Worm (Caenorhabditis elegans): ENCODE results near the gene F37C4.4.
A peak's percentile ranks its signal among the peaks of the same experiment; 100 is the strongest.

F37C4.4 gene

DNA sequence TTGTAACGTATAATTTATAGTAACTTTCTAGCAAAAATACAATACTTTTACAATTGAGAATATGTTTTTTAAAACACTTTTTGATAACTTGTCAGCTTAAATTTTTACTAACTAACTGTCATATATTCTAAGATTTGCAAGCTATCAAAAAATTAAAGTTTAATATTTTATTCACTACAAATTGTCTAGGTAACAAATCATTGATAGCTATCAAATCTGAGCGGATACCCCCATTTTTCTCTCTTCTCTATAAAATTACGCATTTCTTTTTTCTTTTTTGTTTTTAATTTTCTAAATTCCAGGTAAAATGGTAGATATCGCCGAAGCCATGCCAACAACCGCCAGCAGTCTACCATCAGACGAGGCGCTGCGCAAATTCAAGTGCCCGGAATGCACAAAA lies 11.6 kb upstream of the F37C4.4 start, which contains the start of gene zag-1:
Gene zag-1, plus strand, starts transcription at position 301 of the 400 bp plus-strand sequence.
- TF ChIP-seq fos-1 (tag; optimal IDR thresholded peaks at IDR 0.05) (peak; percentile 61), ztf-11 (tag; optimal IDR thresholded peaks at IDR 0.05) (no peak)

- TF ChIP-seq unc-130 (GFP tag; optimal IDR thresholded peaks at IDR 0.05) (no peak), cey-2 (tag; optimal IDR thresholded peaks at IDR 0.05; ENCODE audit: borderline replicate concordance, insufficient read depth) (no peak), mdl-1 (tag; optimal IDR thresholded peaks at IDR 0.05) (no peak), set-16 (GFP tag; IDR thresholded peaks at IDR 0.05) (peak; percentile 25; the same call in 1 of the 2 replicates)
Observed at ce11 chrIV:3856190-3856589, 10.9 kb upstream of the F37C4.4 start.

- TF ChIP-seq R02D3.7 (tag; optimal IDR thresholded peaks at IDR 0.05), result no peak
- TF ChIP-seq unc-62 (GFP tag; optimal IDR thresholded peaks at IDR 0.05 in 1 of 2), result peak in 1 of 2 experiments; percentile 95
- TF ChIP-seq unc-62 (tag; optimal IDR thresholded peaks at IDR 0.05), result no peak
- TF ChIP-seq F49E8.2 (tag; optimal IDR thresholded peaks at IDR 0.05; ENCODE audit: borderline replicate concordance), result no peak
Observed at ce11 chrIV:3857999-3858552, 9.0 kb upstream of the F37C4.4 start.

DNA sequence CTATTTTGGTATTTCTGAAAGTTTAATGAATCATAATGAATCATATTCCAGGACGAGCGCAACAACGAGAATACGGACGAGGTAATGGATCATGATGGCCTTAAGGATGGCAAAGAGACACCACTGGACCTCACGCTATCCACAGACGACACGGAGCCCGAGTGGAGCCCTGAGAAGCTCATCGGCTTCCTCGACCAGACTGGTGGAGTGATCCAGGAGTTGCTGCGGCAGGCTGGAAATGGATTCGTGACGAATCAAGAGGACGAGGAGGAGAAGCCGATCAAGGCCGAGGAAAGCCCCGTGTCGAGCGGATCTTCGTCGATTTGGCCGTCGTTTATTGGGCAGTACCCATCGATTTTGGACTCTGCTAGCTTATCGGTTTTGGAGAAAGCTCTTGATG lies 7.6 kb upstream of the F37C4.4 start:
- TF ChIP-seq set-16 (GFP tag; IDR thresholded peaks at IDR 0.05) (peak; percentile 70; the same call in 1 of the 2 replicates), nhr-11 (tag; optimal IDR thresholded peaks at IDR 0.05) (no peak)

DNA sequence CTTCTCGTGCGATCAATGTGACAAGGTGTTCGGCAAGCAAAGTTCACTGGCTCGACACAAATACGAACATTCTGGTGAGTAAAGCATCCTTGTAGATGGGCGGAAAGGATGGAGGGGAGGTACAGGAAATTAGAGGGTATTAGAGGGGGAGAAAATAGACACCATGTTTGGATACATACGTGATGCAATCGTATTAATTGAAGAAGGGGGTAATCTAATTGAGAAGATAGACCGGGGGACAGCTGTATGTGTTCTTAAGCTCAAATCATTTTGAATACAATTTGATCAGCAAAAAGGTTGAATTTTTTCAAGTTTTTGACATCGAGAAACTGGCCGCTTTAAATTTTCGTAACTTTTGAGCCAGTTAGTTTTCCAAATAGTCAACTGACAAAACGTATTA lies 6.7 kb upstream of the F37C4.4 start:
- TF ChIP-seq nhr-10 (tag; optimal IDR thresholded peaks at IDR 0.05), result no peak
- no peak for TF ChIP-seq F37D6.2 (tag; optimal IDR thresholded peaks at IDR 0.05)
- TF ChIP-seq lin-38 (GFP tag; IDR thresholded peaks at IDR 0.05), result no peak
- no peak for TF ChIP-seq hlh-30 (tag; optimal IDR thresholded peaks at IDR 0.05; ENCODE audit: insufficient read depth)
- TF ChIP-seq pha-4 (GFP tag; IDR thresholded peaks at IDR 0.05), result no peak
- TF ChIP-seq pha-4 (tag; optimal IDR thresholded peaks at IDR 0.05), result no peak
- TF ChIP-seq lin-15B (tag; optimal IDR thresholded peaks at IDR 0.05), result no peak
- no peak for TF ChIP-seq cey-2 (tag; optimal IDR thresholded peaks at IDR 0.05; ENCODE audit: borderline replicate concordance, insufficient read depth)
- TF ChIP-seq ztf-11 (tag; optimal IDR thresholded peaks at IDR 0.05), result no peak

- TF ChIP-seq aha-1 (tag) (peak; percentile 90), pqm-1 (tag; optimal IDR thresholded peaks at IDR 0.05) (no peak)
Observed at ce11 chrIV:3862948-3863347, 4.2 kb upstream of the F37C4.4 start.

DNA sequence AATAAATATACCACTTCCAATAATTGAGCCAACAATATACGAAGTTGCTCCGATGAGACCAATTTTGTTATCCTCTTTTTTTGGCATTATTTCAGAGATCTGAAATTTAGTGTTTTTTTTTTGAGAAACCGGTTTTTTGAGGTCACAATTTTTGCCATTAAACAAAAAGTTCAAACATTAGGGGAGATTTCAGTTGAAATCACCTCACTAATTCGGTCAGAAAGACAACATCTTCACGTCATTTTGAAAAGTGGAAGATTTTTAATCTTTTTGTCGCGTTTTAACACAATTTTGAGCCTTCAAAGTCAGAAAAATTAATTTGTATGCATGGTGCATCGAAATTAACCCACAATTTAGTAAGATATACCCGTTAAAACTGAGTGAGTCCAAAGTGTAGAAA lies 2.2 kb upstream of the F37C4.4 start, which contains the start of gene aat-8:
Gene aat-8, minus strand, starts transcription at position 101 of the 400 bp plus-strand sequence.
- TF ChIP-seq fkh-10 (GFP tag; optimal IDR thresholded peaks at IDR 0.05) (no peak), aha-1 (tag) (peak; percentile 0)

ce11 chrIV:3866018-3866417 lies 1.1 kb upstream of the F37C4.4 start:
- no peak for TF ChIP-seq snpc-1.2 (GFP tag; IDR thresholded peaks at IDR 0.05)
- TF ChIP-seq hif-1 (tag; optimal IDR thresholded peaks at IDR 0.05), result no peak
- no peak for TF ChIP-seq lin-29 (GFP tag; IDR thresholded peaks at IDR 0.05)
- TF ChIP-seq dpl-1 (GFP tag; optimal IDR thresholded peaks at IDR 0.05), result no peak
- peak; percentile 12 for TF ChIP-seq hlh-30 (tag; optimal IDR thresholded peaks at IDR 0.05; ENCODE audit: insufficient read depth)
- no peak for TF ChIP-seq Y48G9A.11 (GFP tag; IDR thresholded peaks at IDR 0.05)
- TF ChIP-seq madf-5 (GFP tag; IDR thresholded peaks at IDR 0.05), result no peak
- TF ChIP-seq unc-62 (GFP tag; optimal IDR thresholded peaks at IDR 0.05 in 1 of 2), result no peak
- no peak for TF ChIP-seq unc-62 (tag; optimal IDR thresholded peaks at IDR 0.05)
- peak; percentile 50 for TF ChIP-seq hlh-11 (tag; optimal IDR thresholded peaks at IDR 0.05)
- TF ChIP-seq F49E8.2 (tag; optimal IDR thresholded peaks at IDR 0.05; ENCODE audit: borderline replicate concordance), result no peak
- TF ChIP-seq gei-8 (GFP tag; optimal IDR thresholded peaks at IDR 0.05), result no peak
- TF ChIP-seq nhr-10 (tag; optimal IDR thresholded peaks at IDR 0.05), result no peak
- peak; percentile 24; the same call in 1 of the 2 replicates for TF ChIP-seq dmd-6 (GFP tag; IDR thresholded peaks at IDR 0.05)
- TF ChIP-seq nhr-28 (tag; optimal IDR thresholded peaks at IDR 0.05), result peak; percentile 49
- no peak for TF ChIP-seq nhr-25 (tag; optimal IDR thresholded peaks at IDR 0.05; ENCODE audit: borderline replicate concordance, insufficient read depth)
- no peak for TF ChIP-seq daf-16 (GFP tag; optimal IDR thresholded peaks at IDR 0.05)
- TF ChIP-seq daf-16 (tag; optimal IDR thresholded peaks at IDR 0.05), result peak; percentile 36
- TF ChIP-seq snpc-4 (tag; optimal IDR thresholded peaks at IDR 0.05), result no peak
- TF ChIP-seq ceh-28 (tag; optimal IDR thresholded peaks at IDR 0.05), result no peak
- TF ChIP-seq nhr-42 (GFP tag; IDR thresholded peaks at IDR 0.05), result no peak

All from whole organism, L4 larva.